Worm (Caenorhabditis elegans): ENCODE measurements around the gene oac-29.

oac-29 gene

ce11 chrV:8607353-8607850 lies 28.1 kb downstream of the oac-29 start, which contains the start of gene smk-1 (continued):
- TF ChIP-seq jun-1 (tag; optimal IDR thresholded peaks at IDR 0.05) (no peak), hlh-11 (tag; optimal IDR thresholded peaks at IDR 0.05) (peak; percentile 49), T26A8.4 (GFP tag; IDR thresholded peaks at IDR 0.05) (no peak), madf-9 (GFP tag; conservative IDR thresholded peaks at IDR 0.05) (no peak), snpc-1.2 (GFP tag; IDR thresholded peaks at IDR 0.05) (0 out of 2 replicates have a peak, but pooled peaks have one; percentile 9), F49E8.2 (tag; optimal IDR thresholded peaks at IDR 0.05; ENCODE audit: borderline replicate concordance) (no peak), rbr-2 (tag; optimal IDR thresholded peaks at IDR 0.05) (no peak), madf-5 (GFP tag; IDR thresholded peaks at IDR 0.05) (no peak), R02D3.7 (tag; optimal IDR thresholded peaks at IDR 0.05) (no peak), zip-2 (tag; optimal IDR thresholded peaks at IDR 0.05) (no peak), mdt-29 (GFP tag; IDR thresholded peaks at IDR 0.05) (no peak), pha-4 (GFP tag; IDR thresholded peaks at IDR 0.05) (no peak), pha-4 (tag; optimal IDR thresholded peaks at IDR 0.05) (no peak), mxl-3 (GFP tag; optimal IDR thresholded peaks at IDR 0.05) (no peak), nhr-102 (tag; optimal IDR thresholded peaks at IDR 0.05) (no peak), snpc-4 (tag; optimal IDR thresholded peaks at IDR 0.05) (no peak), dmd-9 (GFP tag; IDR thresholded peaks at IDR 0.05) (no peak), nhr-10 (tag; optimal IDR thresholded peaks at IDR 0.05) (no peak), nhr-42 (GFP tag; IDR thresholded peaks at IDR 0.05) (no peak), unc-39 (tag; optimal IDR thresholded peaks at IDR 0.05) (no peak), nhr-11 (tag; optimal IDR thresholded peaks at IDR 0.05) (no peak), zfp-3 (GFP tag; conservative IDR thresholded peaks at IDR 0.05) (no peak), mes-2 (tag; optimal IDR thresholded peaks at IDR 0.05; ENCODE audit: poor library complexity, severe bottlenecking) (peak; percentile 10), hif-1 (tag; optimal IDR thresholded peaks at IDR 0.05) (no peak), nhr-237 (tag; optimal IDR thresholded peaks at IDR 0.05) (no peak), Y48G9A.11 (GFP tag; IDR thresholded peaks at IDR 0.05) (no peak), dmd-6 (GFP tag; IDR thresholded peaks at IDR 0.05) (peak; percentile 37; the same call in 1 of the 2 replicates), ama-1 (optimal IDR thresholded peaks at IDR 0.05) (no peak), daf-16 (GFP tag; optimal IDR thresholded peaks at IDR 0.05) (no peak), daf-16 (tag; optimal IDR thresholded peaks at IDR 0.05) (peak; percentile 9), mdl-1 (tag; optimal IDR thresholded peaks at IDR 0.05) (peak in 1 of 2 experiments; percentile 54), nhr-76 (tag; optimal IDR thresholded peaks at IDR 0.05) (no peak), unc-62 (GFP tag; optimal IDR thresholded peaks at IDR 0.05 in 1 of 2) (peak in 1 of 2 experiments; percentile 61), unc-62 (tag; optimal IDR thresholded peaks at IDR 0.05) (no peak), ceh-62 (tag; optimal IDR thresholded peaks at IDR 0.05) (no peak), mxl-2 (GFP tag; conservative IDR thresholded peaks at IDR 0.05) (no peak), aha-1 (tag) (no peak), lir-3 (tag; optimal IDR thresholded peaks at IDR 0.05) (no peak), daf-8 (GFP tag; IDR thresholded peaks at IDR 0.05) (no peak), spr-1 (tag; optimal IDR thresholded peaks at IDR 0.05) (no peak), ceh-20 (GFP tag; IDR thresholded peaks at IDR 0.05) (peak; percentile 36; the same call in 1 of the 2 replicates), lin-13 (GFP tag; optimal IDR thresholded peaks at IDR 0.05) (no peak), ztf-11 (tag; optimal IDR thresholded peaks at IDR 0.05) (no peak), spr-3 (GFP tag; optimal IDR thresholded peaks at IDR 0.05) (no peak), zfp-2 (tag; optimal IDR thresholded peaks at IDR 0.05) (no peak), nhr-41 (GFP tag; IDR thresholded peaks at IDR 0.05) (no peak)
